Worm (Caenorhabditis elegans) whole organism, mixed stage, embryonic: ENCODE data around the gene scd-2.

ENCODE experiments used
- blmp-1 ChIP-seq: fragments of 150-350 bp; optimal IDR thresholded peaks from 2 replicates; lab custom pipeline; 2014; ENCODE audit warnings: missing biosample characterization, missing genetic modification characterization
- drap-1 ChIP-seq: fragments of 200-800 bp; sonication (Bioruptor generic); optimal IDR thresholded peaks from 3 replicates; lab custom pipeline; 2018; ENCODE audit warnings: mild to moderate bottlenecking, missing genetic modification characterization, missing compliant biosample characterization
- lin-13 ChIP-seq: fragments of 150-350 bp; optimal IDR thresholded peaks from 2 replicates; lab custom pipeline; 2014; ENCODE audit warnings: missing biosample characterization, missing genetic modification characterization
- lsy-2 ChIP-seq: fragments of 150-350 bp; optimal IDR thresholded peaks from 2 replicates; lab custom pipeline; 2014; ENCODE audit warnings: missing biosample characterization, missing genetic modification characterization
- mab-5 ChIP-seq: fragments of 150-350 bp; optimal IDR thresholded peaks from 2 replicates; lab custom pipeline; 2014; ENCODE audit warnings: missing biosample characterization, missing genetic modification characterization
- sptf-1 ChIP-seq: sonication (generic microtip); optimal IDR thresholded peaks from 2 replicates; lab custom pipeline; 2017; ENCODE audit warnings: mild to moderate bottlenecking, missing genetic modification characterization, moderate library complexity, missing compliant biosample characterization

DNA sequence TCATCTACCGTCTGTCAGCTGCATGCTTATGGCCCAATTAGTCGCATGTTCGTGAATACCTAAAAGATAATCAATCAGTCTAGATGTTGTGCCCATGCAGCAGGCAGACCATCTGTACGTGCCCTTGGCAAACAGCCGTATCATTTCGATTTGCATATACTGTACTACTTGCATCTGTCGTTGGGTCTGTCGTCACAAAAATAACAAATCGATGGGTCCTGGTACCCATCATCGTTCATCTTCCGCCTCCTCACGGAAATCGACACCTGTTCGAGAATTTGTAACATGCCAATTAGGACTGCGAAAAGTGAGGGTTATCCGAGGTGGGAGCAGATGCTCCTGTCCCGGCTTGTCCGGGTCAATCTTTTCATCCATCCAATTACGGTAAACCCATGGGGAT is 50.3 kb downstream of the scd-2 start:
- TF ChIP-seq mab-5 (tag; lab: Kevin White, UChicago) (no peak), drap-1 (GFP tag; lab: Kevin White, UChicago) (no peak), lsy-2 (tag; lab: Kevin White, UChicago) (no peak), lin-13 (tag; lab: Kevin White, UChicago) (no peak), sptf-1 (tag; lab: Kevin White, UChicago) (no peak), blmp-1 (tag; lab: Kevin White, UChicago) (no peak)
